Fruit fly (Drosophila melanogaster) whole organism, wandering third instar larva: Measurements from ENCODE around the gene CG5250.
A peak's percentile ranks its signal among the peaks of the same experiment; 100 is the strongest.

Source experiments
- Abd-B ChIP-seq: fragments of >200 bp; optimal IDR thresholded peaks from 2 replicates; lab custom pipeline; 2017; ENCODE audit warnings: missing biosample characterization, missing genetic modification characterization
- CG32264 ChIP-seq: fragments of 200-800 bp; sonication (Bioruptor generic); optimal IDR thresholded peaks from 2 replicates; lab custom pipeline; 2016; ENCODE audit warnings: missing biosample characterization, missing genetic modification characterization
- CG9705 ChIP-seq: fragments of 200-800 bp; sonication (Bioruptor generic); optimal IDR thresholded peaks from 2 replicates; lab custom pipeline; 2018; ENCODE audit warnings: missing biosample characterization, mild to moderate bottlenecking, missing genetic modification characterization
- CrebA ChIP-seq: fragments of 200-800 bp; sonication (Bioruptor generic); optimal IDR thresholded peaks from 2 replicates; lab custom pipeline; 2016; ENCODE audit warnings: missing biosample characterization, mild to moderate bottlenecking, missing genetic modification characterization, borderline replicate concordance
- Dif ChIP-seq: fragments of 200-275, 200-300 bp; sonication (Bioruptor generic); optimal IDR thresholded peaks from 2 replicates; lab custom pipeline; 2018; ENCODE audit warnings: missing biosample characterization, missing genetic modification characterization; ENCODE audit not compliant: partially characterized antibody
- GATAd ChIP-seq: sonication (Bioruptor generic); optimal IDR thresholded peaks from 2 replicates; lab custom pipeline; 2016; ENCODE audit warnings: missing biosample characterization, missing genetic modification characterization
- HLH106 ChIP-seq: fragments of 200-800 bp; optimal IDR thresholded peaks from 3 replicates; lab custom pipeline; 2019; ENCODE audit warnings: missing biosample characterization, mild to moderate bottlenecking, missing genetic modification characterization, moderate library complexity
- Hnf4 ChIP-seq: fragments of 200-800 bp; sonication (Bioruptor generic); optimal IDR thresholded peaks from 2 replicates; lab custom pipeline; 2016; ENCODE audit warnings: missing biosample characterization, mild to moderate bottlenecking, missing genetic modification characterization
- Hr83 ChIP-seq: fragments of 200-300 bp; sonication (Bioruptor generic); optimal IDR thresholded peaks from 2 replicates; lab custom pipeline; 2016; ENCODE audit warnings: missing biosample characterization, mild to moderate bottlenecking, missing genetic modification characterization, moderate library complexity; ENCODE audit not compliant: poor library complexity, severe bottlenecking
- Jra ChIP-seq: sonication (Bioruptor generic); optimal IDR thresholded peaks from 2 replicates; lab custom pipeline; 2016; ENCODE audit warnings: missing biosample characterization, missing genetic modification characterization
- N ChIP-seq: fragments of >200 bp; optimal IDR thresholded peaks from 2 replicates; lab custom pipeline; 2018; ENCODE audit warnings: missing biosample characterization, missing external identifiers, missing genetic modification characterization
- OdsH ChIP-seq: fragments of 200-800 bp; sonication (Bioruptor generic); optimal IDR thresholded peaks from 2 replicates; lab custom pipeline; 2016; ENCODE audit warnings: missing biosample characterization, mild to moderate bottlenecking, missing genetic modification characterization
- Rel ChIP-seq, 2 experiments: fragments of 200-800 bp; sonication (Bioruptor generic) in 1 of 2; optimal IDR thresholded peaks; 2 replicates in 1 of 2; 3 replicates in 1 of 2; lab custom pipeline; 2016 to 2019; ENCODE audit warnings: mild to moderate bottlenecking in 2 of 2, missing biosample characterization in 2 of 2, missing genetic modification characterization in 2 of 2, moderate library complexity in 1 of 2
- Sp1 ChIP-seq: fragments of 200-800 bp; sonication (Bioruptor generic); optimal IDR thresholded peaks from 3 replicates; lab custom pipeline; 2019; ENCODE audit warnings: missing biosample characterization, mild to moderate bottlenecking, missing genetic modification characterization, moderate library complexity
- Vsx2 ChIP-seq: fragments of 200-300, 225-300 bp; sonication (Bioruptor generic); optimal IDR thresholded peaks from 2 replicates; lab custom pipeline; 2018; ENCODE audit warnings: missing biosample characterization, missing genetic modification characterization; ENCODE audit not compliant: partially characterized antibody
- br ChIP-seq: fragments of 200-800 bp; sonication (Bioruptor generic); optimal IDR thresholded peaks from 2 replicates; lab custom pipeline; 2016; ENCODE audit warnings: missing biosample characterization, missing genetic modification characterization
- brk ChIP-seq: fragments of 200-800 bp; sonication (Bioruptor generic); optimal IDR thresholded peaks from 2 replicates; lab custom pipeline; 2016; ENCODE audit warnings: missing biosample characterization, mild to moderate bottlenecking, missing genetic modification characterization
- dl ChIP-seq, 2 experiments: fragments of 175-275, 200-275 bp in 1 of 2; fragments of 200-275 bp in 1 of 2; sonication (Bioruptor generic); optimal IDR thresholded peaks; lab custom pipeline; 2018; ENCODE audit warnings: mild to moderate bottlenecking in 2 of 2, missing biosample characterization in 2 of 2, missing genetic modification characterization in 2 of 2, moderate library complexity in 2 of 2; ENCODE audit not compliant: partially characterized antibody in 2 of 2, insufficient read depth in 1 of 2
- dmrt93B ChIP-seq: fragments of 200-800 bp; sonication (Bioruptor generic); optimal IDR thresholded peaks from 2 replicates; lab custom pipeline; 2018; ENCODE audit warnings: missing biosample characterization, mild to moderate bottlenecking, missing genetic modification characterization
- ey ChIP-seq: fragments of 200-800 bp; sonication (Bioruptor generic); optimal IDR thresholded peaks from 2 replicates; lab custom pipeline; 2016; ENCODE audit warnings: missing biosample characterization, missing genetic modification characterization
- foxo ChIP-seq, 2 experiments: fragments of 200-800 bp; sonication (Bioruptor generic); optimal IDR thresholded peaks; 2 replicates in 1 of 2; 3 replicates in 1 of 2; lab custom pipeline; 2016 to 2017; ENCODE audit warnings: missing biosample characterization in 2 of 2, missing genetic modification characterization in 2 of 2
- fru ChIP-seq: fragments of 200-800 bp; sonication (Bioruptor generic); optimal IDR thresholded peaks from 3 replicates; lab custom pipeline; 2016; ENCODE audit warnings: missing biosample characterization, mild to moderate bottlenecking, missing genetic modification characterization
- h ChIP-seq: fragments of 200-800 bp; sonication (Bioruptor generic); optimal IDR thresholded peaks from 3 replicates; lab custom pipeline; 2016; ENCODE audit warnings: missing biosample characterization, mild to moderate bottlenecking, missing genetic modification characterization
- jim ChIP-seq: fragments of 175-275, 200-325 bp; sonication (Bioruptor generic); optimal IDR thresholded peaks from 2 replicates; lab custom pipeline; 2016; ENCODE audit warnings: missing biosample characterization, mild to moderate bottlenecking, missing genetic modification characterization
- lola ChIP-seq: fragments of >200 bp; optimal IDR thresholded peaks from 2 replicates; lab custom pipeline; 2017; ENCODE audit warnings: missing biosample characterization, missing genetic modification characterization
- pan ChIP-seq: fragments of >200 bp; optimal IDR thresholded peaks from 2 replicates; lab custom pipeline; 2017
- psq ChIP-seq: fragments of 200-800 bp; sonication (Bioruptor generic); optimal IDR thresholded peaks from 3 replicates; lab custom pipeline; 2017; ENCODE audit warnings: missing biosample characterization, mild to moderate bottlenecking, missing genetic modification characterization, moderate library complexity
- rgr ChIP-seq: fragments of 200-800 bp; sonication (Bioruptor generic); optimal IDR thresholded peaks from 3 replicates; lab custom pipeline; 2016; ENCODE audit warnings: missing biosample characterization, mild to moderate bottlenecking, missing genetic modification characterization
- sage ChIP-seq: fragments of 200-800 bp; sonication (Bioruptor generic); optimal IDR thresholded peaks from 2 replicates; lab custom pipeline; 2016; ENCODE audit warnings: missing biosample characterization, mild to moderate bottlenecking, missing genetic modification characterization
- tai ChIP-seq: sonication (Bioruptor generic); optimal IDR thresholded peaks from 2 replicates; lab custom pipeline; 2016; ENCODE audit warnings: missing biosample characterization, missing genetic modification characterization
- woc ChIP-seq: sonication (Bioruptor generic); optimal IDR thresholded peaks from 2 replicates; lab custom pipeline; 2016; ENCODE audit warnings: missing biosample characterization, mild to moderate bottlenecking, missing genetic modification characterization

Gene CG5250

DNA sequence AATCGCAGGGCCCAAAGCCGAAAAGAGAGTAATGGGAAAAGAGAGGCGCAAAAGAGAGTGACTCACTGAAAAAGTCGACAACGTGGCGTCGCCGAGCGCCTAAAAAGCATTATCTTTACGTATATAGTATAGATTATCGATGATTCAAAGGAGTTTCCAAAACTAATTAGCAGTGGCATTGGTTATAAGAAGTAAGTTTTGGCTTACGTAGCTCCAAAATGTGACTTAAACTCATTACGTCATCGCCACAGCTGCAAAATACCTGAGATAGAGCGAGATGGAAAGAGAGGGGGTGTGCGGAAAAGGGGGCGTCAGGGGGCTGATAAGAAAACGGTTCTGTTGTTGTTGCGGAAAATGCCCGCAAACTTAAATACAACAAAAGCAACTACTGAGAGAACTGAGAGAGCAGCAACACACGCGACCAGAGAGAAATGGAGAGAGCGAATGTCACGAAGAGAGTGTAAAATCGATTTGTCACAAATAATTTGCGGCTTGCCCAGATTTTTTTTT, 3.6 kb downstream of the CG5250 start:
- peak; percentile 1 to 58 for TF ChIP-seq dl (GFP tag; optimal IDR thresholded peaks at IDR 0.05; lab: Kevin White, UChicago; ENCODE audit: insufficient read depth in 1 of 2, partially characterized antibody in 2 of 2)
- TF ChIP-seq foxo (GFP tag; optimal IDR thresholded peaks at IDR 0.05; lab: Kevin White, UChicago), result no peak
- peak; percentile 43 for TF ChIP-seq Dif
- TF ChIP-seq pan (lab: Kevin White, UChicago), result no peak
- TF ChIP-seq CrebA (GFP tag; lab: Kevin White, UChicago), result peak; percentile 52
- no peak for TF ChIP-seq tai (GFP tag; lab: Kevin White, UChicago)

DNA sequence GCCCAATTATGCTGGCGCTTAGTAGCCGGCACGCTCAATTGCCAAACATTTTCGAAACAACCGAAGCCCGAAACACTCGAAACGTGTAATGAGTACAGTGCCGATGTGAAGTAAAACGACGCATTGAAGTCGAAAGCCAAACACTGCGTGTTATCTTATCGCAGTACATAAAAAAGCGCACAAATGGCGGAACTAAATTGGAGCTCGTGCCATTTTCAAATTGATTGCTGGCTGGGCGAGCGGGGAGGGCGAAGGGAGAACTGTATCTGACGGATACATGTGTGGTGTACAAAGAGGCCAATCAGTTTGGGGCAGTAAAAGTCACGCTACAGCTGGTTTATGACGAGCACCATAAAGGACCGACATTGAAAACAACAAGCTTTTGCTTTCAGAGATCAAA, 5.7 kb downstream of the CG5250 start:
- TF ChIP-seq HLH106, result no peak
- TF ChIP-seq h (GFP tag; lab: Kevin White, UChicago), result peak; percentile 74

DNA sequence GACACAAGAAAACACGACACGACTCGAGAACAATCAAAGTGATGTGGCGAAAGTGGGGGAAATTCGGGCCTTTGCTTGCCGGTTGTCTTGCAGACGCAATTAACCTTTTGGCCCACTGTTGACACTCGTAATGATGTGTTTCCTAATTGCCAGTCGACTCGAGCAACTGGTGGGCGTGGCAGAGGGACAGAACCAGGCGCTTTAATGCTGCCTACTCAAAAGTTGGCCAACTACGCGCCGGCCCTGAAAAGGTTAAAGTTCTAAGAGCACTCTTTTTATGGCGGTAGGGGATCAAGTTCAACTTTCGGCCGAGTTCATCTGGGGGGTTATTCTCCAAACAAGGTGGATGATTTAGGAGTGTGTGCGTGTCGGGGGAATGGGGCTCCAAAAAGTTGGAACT, 7.7 kb downstream of the CG5250 start:
- TF ChIP-seq Vsx2 (GFP tag; lab: Kevin White, UChicago) (no peak), Hr83 (GFP tag; lab: Kevin White, UChicago) (no peak), foxo (GFP tag; optimal IDR thresholded peaks at IDR 0.05; lab: Kevin White, UChicago) (no peak), ey (GFP tag; lab: Kevin White, UChicago) (no peak), dl (GFP tag; optimal IDR thresholded peaks at IDR 0.05; lab: Kevin White, UChicago; ENCODE audit: insufficient read depth in 1 of 2, partially characterized antibody in 2 of 2) (no peak), GATAd (GFP tag; lab: Kevin White, UChicago) (no peak), Jra (no peak)

DNA sequence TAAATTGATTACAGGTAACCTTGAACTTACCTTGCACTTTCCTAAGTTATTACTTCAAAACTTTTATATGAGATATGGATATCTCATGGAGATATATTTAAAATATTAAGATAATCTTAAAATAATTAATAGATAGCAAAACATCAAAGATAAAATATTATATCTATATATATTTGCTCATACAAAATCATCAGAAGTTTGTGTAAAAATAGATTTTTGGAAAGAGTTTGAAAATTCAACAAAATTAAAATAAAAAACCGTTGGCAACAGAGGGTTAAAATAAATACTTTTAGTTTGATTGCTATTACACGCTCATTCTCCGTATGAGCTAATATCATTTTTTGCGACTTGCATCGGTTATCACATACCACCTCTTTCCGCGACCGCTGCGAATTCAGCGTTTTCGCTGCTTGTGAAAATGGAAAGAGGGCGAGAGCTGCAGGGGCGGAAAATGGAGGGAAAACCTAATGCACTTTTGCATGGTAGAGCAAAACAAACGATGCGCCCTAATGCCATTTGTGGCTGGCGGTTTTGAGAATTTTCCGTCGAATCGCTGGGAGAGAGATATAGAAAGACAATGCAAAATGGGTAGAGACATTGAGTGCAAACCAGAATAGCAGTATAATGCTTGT, 16.4 kb downstream of the CG5250 start:
- TF ChIP-seq CG32264 (no peak), Vsx2 (GFP tag; lab: Kevin White, UChicago) (no peak), Hr83 (GFP tag; lab: Kevin White, UChicago) (no peak), N (GFP tag; lab: Kevin White, UChicago) (no peak), Rel (GFP tag; optimal IDR thresholded peaks at IDR 0.05; lab: Kevin White, UChicago) (no peak), Rel (tag; optimal IDR thresholded peaks at IDR 0.05; lab: Kevin White, UChicago) (no peak)

DNA sequence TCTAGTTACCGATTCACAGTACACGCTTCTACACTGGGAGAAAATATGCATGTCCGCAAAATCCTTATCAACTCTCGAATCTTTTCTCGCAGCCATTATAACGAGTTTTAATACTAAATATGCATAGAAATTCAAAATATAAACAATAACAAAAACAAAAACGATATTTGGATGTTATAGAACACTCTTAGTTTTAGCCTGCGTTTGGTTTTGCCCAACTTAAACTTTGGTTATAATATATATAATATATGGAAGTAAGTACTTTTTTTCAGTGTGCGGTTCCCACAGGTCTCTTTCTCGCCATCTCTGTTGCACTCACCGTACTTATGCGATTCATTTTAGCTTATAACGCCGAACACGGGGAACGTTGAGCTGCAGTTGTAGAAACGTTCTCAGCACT, 17.3 kb downstream of the CG5250 start, which contains the start of gene cry:
Gene cry, plus strand, starts transcription at position 377 of the 400 bp plus-strand sequence.
- TF ChIP-seq Hr83 (GFP tag; lab: Kevin White, UChicago), result no peak
- TF ChIP-seq tai (GFP tag; lab: Kevin White, UChicago), result peak; percentile 42
- TF ChIP-seq h (GFP tag; lab: Kevin White, UChicago), result peak; percentile 83
- TF ChIP-seq HLH106, result peak; percentile 79
- peak; percentile 73 for TF ChIP-seq dmrt93B (GFP tag; lab: Kevin White, UChicago)
- peak in 1 of 2 experiments; percentile 79 for TF ChIP-seq foxo (GFP tag; optimal IDR thresholded peaks at IDR 0.05; lab: Kevin White, UChicago)
- peak; percentile 78 for TF ChIP-seq psq (GFP tag; lab: Kevin White, UChicago)
- TF ChIP-seq CG9705 (GFP tag; lab: Kevin White, UChicago), result peak; percentile 49
- TF ChIP-seq fru (GFP tag; lab: Kevin White, UChicago), result peak; percentile 81
- peak; percentile 61 for TF ChIP-seq br
- peak; percentile 59 for TF ChIP-seq Hnf4
- peak; percentile 66 for TF ChIP-seq ey (GFP tag; lab: Kevin White, UChicago)
- no peak for TF ChIP-seq jim (GFP tag; lab: Kevin White, UChicago)
- no peak for TF ChIP-seq lola
- peak; percentile 62 for TF ChIP-seq brk (GFP tag; lab: Kevin White, UChicago)
- TF ChIP-seq rgr (GFP tag; lab: Kevin White, UChicago), result peak; percentile 80
- peak; percentile 74 for TF ChIP-seq OdsH (GFP tag; lab: Kevin White, UChicago)
- no peak for TF ChIP-seq CG32264
- TF ChIP-seq Rel (GFP tag; optimal IDR thresholded peaks at IDR 0.05; lab: Kevin White, UChicago), result no peak
- TF ChIP-seq Rel (tag; optimal IDR thresholded peaks at IDR 0.05; lab: Kevin White, UChicago), result no peak
- peak; percentile 73 for TF ChIP-seq Sp1 (GFP tag; lab: Kevin White, UChicago)
- no peak for TF ChIP-seq sage
- no peak for TF ChIP-seq dl (GFP tag; optimal IDR thresholded peaks at IDR 0.05; lab: Kevin White, UChicago; ENCODE audit: insufficient read depth in 1 of 2, partially characterized antibody in 2 of 2)
- no peak for TF ChIP-seq Abd-B (GFP tag; lab: Kevin White, UChicago)
- TF ChIP-seq woc (GFP tag; lab: Kevin White, UChicago), result peak; percentile 35
